Worm (Caenorhabditis elegans) whole organism, mixed stage, embryonic: ENCODE results near the gene C05E4.12.

Experiments used
- ces-1 ChIP-seq: fragments of 150-350 bp; optimal IDR thresholded peaks from 2 replicates; lab custom pipeline; 2014; ENCODE audit warnings: missing biosample characterization, missing genetic modification reagents, missing genetic modification characterization
- nhr-12 ChIP-seq: fragments of 150-350 bp; optimal IDR thresholded peaks from 2 replicates; lab custom pipeline; 2014; ENCODE audit warnings: missing biosample characterization, missing genetic modification characterization
- nhr-28 ChIP-seq: fragments of 150-350 bp; optimal IDR thresholded peaks from 2 replicates; lab custom pipeline; 2014; ENCODE audit warnings: missing biosample characterization, missing genetic modification characterization
- unc-62 ChIP-seq: fragments of 150-350 bp; optimal IDR thresholded peaks from 2 replicates; lab custom pipeline; 2014; ENCODE audit warnings: missing biosample characterization, missing genetic modification reagents, missing genetic modification characterization
- ztf-11 ChIP-seq: fragments of 150-350 bp; optimal IDR thresholded peaks from 2 replicates; lab custom pipeline; 2014; ENCODE audit warnings: missing biosample characterization, missing genetic modification characterization

ce11 chrV:756169-756568, 5.6 kb downstream of the C05E4.12 start, which contains the start of gene str-20:
- no peak for TF ChIP-seq unc-62 (GFP tag; lab: Kevin White, UChicago)
- TF ChIP-seq ces-1 (GFP tag; lab: Kevin White, UChicago) = no peak
- no peak for TF ChIP-seq ztf-11 (tag; lab: Kevin White, UChicago)
- TF ChIP-seq nhr-12 (tag; lab: Kevin White, UChicago) = no peak
- TF ChIP-seq nhr-28 (tag; lab: Kevin White, UChicago) = no peak
